Worm (Caenorhabditis elegans): ENCODE data around the gene W01C8.5.
A peak's percentile ranks its signal among the peaks of the same experiment; 100 is the strongest.

W01C8.5 gene

DNA sequence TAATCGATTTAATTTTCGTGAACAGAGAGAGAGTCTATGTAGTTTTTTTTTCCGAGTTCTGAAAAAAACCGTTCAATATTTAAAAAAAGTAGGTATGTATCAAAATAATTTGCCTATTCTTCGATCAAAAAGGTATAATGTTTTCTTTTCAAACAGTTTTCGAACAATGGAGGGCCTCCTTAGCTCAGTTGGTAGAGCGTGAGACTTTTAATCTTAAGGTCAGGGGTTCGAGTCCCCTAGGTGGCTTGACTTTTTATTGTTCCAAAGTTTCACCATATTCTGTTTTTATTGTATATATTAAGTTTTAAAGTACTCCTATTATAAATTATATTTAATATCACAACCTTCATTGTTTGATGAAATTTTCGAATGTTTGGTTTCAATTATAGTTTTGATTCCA is 16.4 kb upstream of the W01C8.5 start (continued):
- TF ChIP-seq F10E7.11 (tag; optimal IDR thresholded peaks at IDR 0.05) (no peak), nhr-120 (GFP tag; IDR thresholded peaks at IDR 0.05) (no peak), gei-17 (GFP tag; optimal IDR thresholded peaks at IDR 0.05) (no peak), hlh-12 (tag; optimal IDR thresholded peaks at IDR 0.05) (peak; percentile 18), F57C9.4 (tag; optimal IDR thresholded peaks at IDR 0.05) (no peak), ceh-40 (GFP tag; IDR thresholded peaks at IDR 0.05) (peak; percentile 84), cebp-1 (GFP tag; IDR thresholded peaks at IDR 0.05) (no peak), cebp-1 (tag; optimal IDR thresholded peaks at IDR 0.05) (peak; percentile 40), C17E4.6 (GFP tag; IDR thresholded peaks at IDR 0.05) (no peak), ccch-3 (GFP tag; optimal IDR thresholded peaks at IDR 0.05) (no peak), mcd-1 (GFP tag; IDR thresholded peaks at IDR 0.05) (no peak; the same call in 1 of the 2 replicates), nhr-90 (tag; optimal IDR thresholded peaks at IDR 0.05) (peak; percentile 83), dpl-1 (GFP tag; optimal IDR thresholded peaks at IDR 0.05) (no peak), F57A8.1 (GFP tag; optimal IDR thresholded peaks at IDR 0.05) (peak; percentile 91), egl-44 (GFP tag; IDR thresholded peaks at IDR 0.05) (peak; percentile 87), unc-62 (GFP tag; optimal IDR thresholded peaks at IDR 0.05) (no peak), sdz-38 (tag; optimal IDR thresholded peaks at IDR 0.05) (no peak), ztf-22 (GFP tag; optimal IDR thresholded peaks at IDR 0.05) (no peak), dox-1 (GFP tag; IDR thresholded peaks at IDR 0.05) (peak; percentile 77), snpc-1.3 (tag; optimal IDR thresholded peaks at IDR 0.05; ENCODE audit: insufficient read depth) (peak; percentile 92), B0019.2 (GFP tag; conservative IDR thresholded peaks at IDR 0.05) (no peak), lin-35 (GFP tag; optimal IDR thresholded peaks at IDR 0.05) (peak in 2 of 3 experiments; percentile 8 to 44), F37B4.10 (GFP tag; IDR thresholded peaks at IDR 0.05) (no peak), F55B11.4 (tag; optimal IDR thresholded peaks at IDR 0.05; ENCODE audit: borderline replicate concordance, insufficient read depth) (no peak), rcor-1 (GFP tag; IDR thresholded peaks at IDR 0.05) (peak; percentile 63), unc-130 (GFP tag; optimal IDR thresholded peaks at IDR 0.05) (peak; percentile 73), lin-26 (GFP tag; IDR thresholded peaks at IDR 0.05) (peak; percentile 97), ztf-18 (tag; optimal IDR thresholded peaks at IDR 0.05) (peak; percentile 80), pbrm-1 (GFP tag; IDR thresholded peaks at IDR 0.05) (peak; percentile 92), ztf-3 (GFP tag; optimal IDR thresholded peaks at IDR 0.05) (no peak)

- TF ChIP-seq mcd-1 (GFP tag; IDR thresholded peaks at IDR 0.05) (no peak), repo-1 (tag; optimal IDR thresholded peaks at IDR 0.05) (no peak), xnd-1 (tag; optimal IDR thresholded peaks at IDR 0.05) (no peak), unc-130 (GFP tag; optimal IDR thresholded peaks at IDR 0.05) (no peak), ztf-18 (tag; optimal IDR thresholded peaks at IDR 0.05) (no peak), Y56A3A.18 (GFP tag; IDR thresholded peaks at IDR 0.05) (no peak), zim-3 (tag; optimal IDR thresholded peaks at IDR 0.05) (no peak), nhr-90 (tag; optimal IDR thresholded peaks at IDR 0.05) (no peak), ceh-40 (GFP tag; IDR thresholded peaks at IDR 0.05) (no peak), snpc-1.1 (tag; optimal IDR thresholded peaks at IDR 0.05; ENCODE audit: insufficient read depth) (no peak), cebp-2 (GFP tag; IDR thresholded peaks at IDR 0.05) (no peak), nhr-27 (tag; optimal IDR thresholded peaks at IDR 0.05) (no peak), ceh-79 (tag; optimal IDR thresholded peaks at IDR 0.05) (no peak), K12H6.12 (tag; optimal IDR thresholded peaks at IDR 0.05) (no peak)
Observed at ce11 chrX:5710637-5711036, 13.5 kb upstream of the W01C8.5 start, which contains the start of gene cat-1. cat-1 (minus strand) TSS chrX:5710737.
